Worm (Caenorhabditis elegans) whole organism, mixed stage, embryonic: ENCODE results near the gene F13B12.1.

Experiments used
- blmp-1 ChIP-seq: fragments of 150-350 bp; optimal IDR thresholded peaks from 2 replicates; lab custom pipeline; 2014; ENCODE audit warnings: missing biosample characterization, missing genetic modification characterization
- ceh-39 ChIP-seq: fragments of 150-350 bp; optimal IDR thresholded peaks from 2 replicates; lab custom pipeline; 2014; ENCODE audit warnings: missing biosample characterization, missing genetic modification characterization
- ceh-83 ChIP-seq: fragments of 200-800 bp; sonication (Bioruptor generic); optimal IDR thresholded peaks from 2 replicates; lab custom pipeline; 2018; ENCODE audit warnings: mild to moderate bottlenecking, missing genetic modification characterization, missing compliant biosample characterization
- ces-1 ChIP-seq: fragments of 150-350 bp; optimal IDR thresholded peaks from 2 replicates; lab custom pipeline; 2014; ENCODE audit warnings: missing biosample characterization, missing genetic modification reagents, missing genetic modification characterization
- elt-3 ChIP-seq: fragments of 150-350 bp; optimal IDR thresholded peaks from 2 replicates; lab custom pipeline; 2014; ENCODE audit warnings: missing biosample characterization, missing genetic modification characterization
- lin-13 ChIP-seq: fragments of 150-350 bp; optimal IDR thresholded peaks from 2 replicates; lab custom pipeline; 2014; ENCODE audit warnings: missing biosample characterization, missing genetic modification characterization
- lsy-2 ChIP-seq: fragments of 150-350 bp; optimal IDR thresholded peaks from 2 replicates; lab custom pipeline; 2014; ENCODE audit warnings: missing biosample characterization, missing genetic modification characterization
- mls-2 ChIP-seq: sonication (generic microtip); optimal IDR thresholded peaks from 2 replicates; lab custom pipeline; 2016; ENCODE audit warnings: mild to moderate bottlenecking, missing genetic modification characterization, moderate library complexity, missing compliant biosample characterization
- nhr-12 ChIP-seq: fragments of 150-350 bp; optimal IDR thresholded peaks from 2 replicates; lab custom pipeline; 2014; ENCODE audit warnings: missing biosample characterization, missing genetic modification characterization
- nhr-237 ChIP-seq: fragments of 150-350 bp; optimal IDR thresholded peaks from 2 replicates; lab custom pipeline; 2014; ENCODE audit warnings: missing biosample characterization, missing genetic modification characterization
- nhr-28 ChIP-seq: fragments of 150-350 bp; optimal IDR thresholded peaks from 2 replicates; lab custom pipeline; 2014; ENCODE audit warnings: missing biosample characterization, missing genetic modification characterization
- nhr-76 ChIP-seq: sonication (generic microtip); optimal IDR thresholded peaks from 2 replicates; lab custom pipeline; 2017; ENCODE audit warnings: missing biosample characterization, missing genetic modification characterization
- tbx-8 ChIP-seq: fragments of 200-800 bp; sonication (Bioruptor generic); optimal IDR thresholded peaks from 2 replicates; lab custom pipeline; 2018; ENCODE audit warnings: mild to moderate bottlenecking, missing genetic modification characterization, moderate library complexity, missing compliant biosample characterization
- unc-62 ChIP-seq: fragments of 150-350 bp; optimal IDR thresholded peaks from 2 replicates; lab custom pipeline; 2014; ENCODE audit warnings: missing biosample characterization, missing genetic modification reagents, missing genetic modification characterization

ce11 chrIV:10387113-10387512, 37.3 kb downstream of the F13B12.1 start, which contains the start of gene nfu-1:
- TF ChIP-seq elt-3 (tag; lab: Kevin White, UChicago) (no peak), ces-1 (GFP tag; lab: Kevin White, UChicago) (no peak), nhr-28 (tag; lab: Kevin White, UChicago) (no peak), ceh-83 (GFP tag; lab: Kevin White, UChicago) (no peak), nhr-12 (tag; lab: Kevin White, UChicago) (no peak), nhr-76 (tag; lab: Kevin White, UChicago) (no peak), lsy-2 (no peak), lin-13 (tag; lab: Kevin White, UChicago) (no peak), mls-2 (tag; lab: Kevin White, UChicago) (no peak), unc-62 (GFP tag; lab: Kevin White, UChicago) (no peak), nhr-237 (tag; lab: Kevin White, UChicago) (no peak), tbx-8 (GFP tag; lab: Kevin White, UChicago) (no peak), ceh-39 (no peak), blmp-1 (tag; lab: Kevin White, UChicago) (no peak)
